Worm (Caenorhabditis elegans) whole organism, L2 larva: ENCODE results near the gene T14A8.2.
A peak's percentile ranks its signal among the peaks of the same experiment; 100 is the strongest.

Experiments
- C34F6.9 ChIP-seq: fragments of 150-350 bp; optimal IDR thresholded peaks from 2 replicates; lab custom pipeline; 2014; ENCODE audit warnings: missing biosample characterization, missing genetic modification characterization
- F13H6.1 ChIP-seq: sonication (generic microtip); optimal IDR thresholded peaks from 2 replicates; lab custom pipeline; 2016; ENCODE audit warnings: missing genetic modification characterization, missing compliant biosample characterization
- R02D3.7 ChIP-seq: fragments of 150-350 bp; optimal IDR thresholded peaks from 2 replicates; lab custom pipeline; 2014; ENCODE audit warnings: missing biosample characterization, missing genetic modification characterization
- Y55F3AM.14 ChIP-seq: fragments of 200-800 bp; sonication (Bioruptor generic); optimal IDR thresholded peaks from 2 replicates; lab custom pipeline; 2018; ENCODE audit warnings: mild to moderate bottlenecking, missing genetic modification characterization, missing compliant biosample characterization
- ZK546.5 ChIP-seq: sonication (generic microtip); optimal IDR thresholded peaks from 2 replicates; lab custom pipeline; 2017; ENCODE audit warnings: missing biosample characterization, missing genetic modification characterization
- alr-1 ChIP-seq: fragments of 150-350 bp; optimal IDR thresholded peaks from 2 replicates; lab custom pipeline; 2014; ENCODE audit warnings: missing biosample characterization, missing genetic modification characterization
- ama-1 ChIP-seq: fragments of 150-350 bp; optimal IDR thresholded peaks from 2 replicates; lab custom pipeline; 2018; ENCODE audit warnings: inconsistent platforms
- blmp-1 ChIP-seq: sonication (generic microtip); optimal IDR thresholded peaks from 2 replicates; lab custom pipeline; 2017; ENCODE audit warnings: missing genetic modification characterization, mild to moderate bottlenecking, missing compliant biosample characterization, antibody characterized with exemption, moderate library complexity; ENCODE audit not compliant: insufficient read depth
- ceh-16 ChIP-seq: fragments of 150-350 bp; optimal IDR thresholded peaks from 2 replicates; lab custom pipeline; 2014; ENCODE audit warnings: missing biosample characterization, missing genetic modification characterization
- ceh-82 ChIP-seq: fragments of 150-350 bp; optimal IDR thresholded peaks from 2 replicates; lab custom pipeline; 2014; ENCODE audit warnings: missing biosample characterization, missing genetic modification characterization
- crh-2 ChIP-seq: sonication (generic microtip); optimal IDR thresholded peaks from 2 replicates; lab custom pipeline; 2017; ENCODE audit warnings: missing biosample characterization, missing genetic modification characterization
- dmd-4 ChIP-seq: sonication (generic microtip); optimal IDR thresholded peaks from 2 replicates; lab custom pipeline; 2017; ENCODE audit warnings: missing biosample characterization, missing genetic modification characterization
- egl-27 ChIP-seq: sonication (generic microtip); optimal IDR thresholded peaks from 3 replicates; lab custom pipeline; 2017; ENCODE audit warnings: missing biosample characterization, missing genetic modification reagents, missing genetic modification characterization
- elt-1 ChIP-seq: fragments of 150-350 bp; optimal IDR thresholded peaks from 2 replicates; lab custom pipeline; 2014; ENCODE audit warnings: missing biosample characterization, missing genetic modification characterization
- elt-3 ChIP-seq: sonication (generic microtip); optimal IDR thresholded peaks from 2 replicates; lab custom pipeline; 2017; ENCODE audit warnings: missing biosample characterization, missing genetic modification characterization
- fos-1 ChIP-seq: fragments of 150-350 bp; optimal IDR thresholded peaks from 2 replicates; lab custom pipeline; 2014; ENCODE audit warnings: missing biosample characterization, missing genetic modification characterization
- gmeb-1 ChIP-seq: fragments of 150-350 bp; optimal IDR thresholded peaks from 2 replicates; lab custom pipeline; 2014; ENCODE audit warnings: missing biosample characterization, missing genetic modification characterization
- lin-11 ChIP-seq: fragments of 150-350 bp; sonication (generic microtip); optimal IDR thresholded peaks from 2 replicates; lab custom pipeline; 2014; ENCODE audit warnings: missing biosample characterization, missing genetic modification characterization, inconsistent platforms, mixed read lengths
- lin-13 ChIP-seq: fragments of 150-350 bp; optimal IDR thresholded peaks from 2 replicates; lab custom pipeline; 2014; ENCODE audit warnings: missing biosample characterization, missing genetic modification reagents, missing genetic modification characterization
- lin-39 ChIP-seq: fragments of 150-350 bp; optimal IDR thresholded peaks from 2 replicates; lab custom pipeline; 2014; ENCODE audit warnings: missing biosample characterization, missing genetic modification reagents, missing genetic modification characterization
- lsy-2 ChIP-seq, 2 experiments: fragments of 150-350 bp in 1 of 2; sonication (generic microtip) in 1 of 2; optimal IDR thresholded peaks; 2 replicates each; lab custom pipeline; 2014 to 2017; ENCODE audit warnings: missing biosample characterization in 2 of 2, missing genetic modification characterization in 2 of 2
- mab-5 ChIP-seq: fragments of 150-350 bp; optimal IDR thresholded peaks from 2 replicates; lab custom pipeline; 2014; ENCODE audit warnings: missing biosample characterization, missing genetic modification characterization
- mdl-1 ChIP-seq, 2 experiments: fragments of 150-350 bp in 1 of 2; sonication (generic microtip) in 1 of 2; optimal IDR thresholded peaks; 2 replicates each; lab custom pipeline; 2017; ENCODE audit warnings: missing biosample characterization in 2 of 2, missing genetic modification characterization in 2 of 2
- nhr-10 ChIP-seq: sonication (generic microtip); optimal IDR thresholded peaks from 2 replicates; lab custom pipeline; 2017; ENCODE audit warnings: missing biosample characterization, missing genetic modification characterization
- nhr-11 ChIP-seq: fragments of 150-350 bp; optimal IDR thresholded peaks from 2 replicates; lab custom pipeline; 2014; ENCODE audit warnings: missing biosample characterization, missing genetic modification characterization
- nhr-12 ChIP-seq: fragments of 150-350 bp; optimal IDR thresholded peaks from 2 replicates; lab custom pipeline; 2014; ENCODE audit warnings: missing biosample characterization, missing genetic modification characterization
- nhr-129 ChIP-seq: fragments of 150-350 bp; optimal IDR thresholded peaks from 2 replicates; lab custom pipeline; 2014; ENCODE audit warnings: missing biosample characterization, missing genetic modification characterization
- nhr-21 ChIP-seq: fragments of 150-350 bp; optimal IDR thresholded peaks from 2 replicates; lab custom pipeline; 2014; ENCODE audit warnings: missing biosample characterization, missing genetic modification characterization
- nhr-23 ChIP-seq: fragments of 150-350 bp; optimal IDR thresholded peaks from 2 replicates; lab custom pipeline; 2014; ENCODE audit warnings: missing biosample characterization, missing genetic modification reagents, missing genetic modification characterization
- nhr-237 ChIP-seq: fragments of 150-350 bp; optimal IDR thresholded peaks from 2 replicates; lab custom pipeline; 2014; ENCODE audit warnings: missing biosample characterization, missing genetic modification characterization
- nhr-25 ChIP-seq: fragments of 150-350 bp; sonication (generic microtip); optimal IDR thresholded peaks from 3 replicates; lab custom pipeline; 2014; ENCODE audit warnings: missing biosample characterization, missing genetic modification characterization
- nhr-6 ChIP-seq: fragments of 150-350 bp; optimal IDR thresholded peaks from 2 replicates; lab custom pipeline; 2014; ENCODE audit warnings: missing biosample characterization, missing genetic modification characterization
- nhr-77 ChIP-seq: fragments of 150-350 bp; optimal IDR thresholded peaks from 2 replicates; lab custom pipeline; 2014; ENCODE audit warnings: missing biosample characterization, missing genetic modification characterization
- peb-1 ChIP-seq: fragments of 150-350 bp; optimal IDR thresholded peaks from 2 replicates; lab custom pipeline; 2014; ENCODE audit warnings: missing biosample characterization, missing genetic modification characterization
- sem-4 ChIP-seq: fragments of 150-350 bp; optimal IDR thresholded peaks from 2 replicates; lab custom pipeline; 2014; ENCODE audit warnings: missing biosample characterization, missing genetic modification reagents, missing genetic modification characterization
- skn-1 ChIP-seq: sonication (generic microtip); optimal IDR thresholded peaks from 2 replicates; lab custom pipeline; 2017; ENCODE audit warnings: missing biosample characterization, missing genetic modification characterization
- sma-3 ChIP-seq: sonication (generic microtip); optimal IDR thresholded peaks from 2 replicates; lab custom pipeline; 2016; ENCODE audit warnings: missing genetic modification reagents, missing genetic modification characterization, missing compliant biosample characterization
- sma-9 ChIP-seq, 2 experiments: fragments of 150-350 bp in 1 of 2; sonication (generic microtip) in 1 of 2; optimal IDR thresholded peaks; 2 replicates each; lab custom pipeline; 2014 to 2016; ENCODE audit warnings: missing genetic modification characterization in 2 of 2, mild to moderate bottlenecking in 1 of 2, missing biosample characterization in 1 of 2, missing compliant biosample characterization in 1 of 2, missing genetic modification reagents in 1 of 2, moderate library complexity in 1 of 2
- snpc-4 ChIP-seq: fragments of 150-350 bp; optimal IDR thresholded peaks from 2 replicates; lab custom pipeline; 2014; ENCODE audit warnings: missing biosample characterization, missing genetic modification characterization
- unc-39 ChIP-seq: fragments of 150-350 bp; optimal IDR thresholded peaks from 2 replicates; lab custom pipeline; 2014; ENCODE audit warnings: missing biosample characterization, missing genetic modification characterization
- unc-55 ChIP-seq: fragments of 150-350 bp; sonication (generic microtip); optimal IDR thresholded peaks from 3 replicates; lab custom pipeline; 2014; ENCODE audit warnings: missing biosample characterization, missing genetic modification reagents, missing genetic modification characterization
- unc-62 ChIP-seq: fragments of 150-350 bp; optimal IDR thresholded peaks from 2 replicates; lab custom pipeline; 2014; ENCODE audit warnings: missing biosample characterization, missing genetic modification reagents, missing genetic modification characterization
- zag-1 ChIP-seq: fragments of 150-350 bp; optimal IDR thresholded peaks from 2 replicates; lab custom pipeline; 2014; ENCODE audit warnings: missing biosample characterization, missing genetic modification characterization
- ztf-1 ChIP-seq: fragments of 200-800 bp; sonication (Bioruptor generic); conservative IDR thresholded peaks from 2 replicates; pipeline ENCODE4 v1.3.6; 2022; ENCODE audit warnings: missing genetic modification characterization, missing compliant biosample characterization
- ztf-11 ChIP-seq: sonication (generic microtip); optimal IDR thresholded peaks from 2 replicates; lab custom pipeline; 2017; ENCODE audit warnings: missing biosample characterization, missing genetic modification characterization
- ztf-4 ChIP-seq: fragments of 150-350 bp; optimal IDR thresholded peaks from 2 replicates; lab custom pipeline; 2014; ENCODE audit warnings: missing biosample characterization, missing genetic modification characterization

T14A8.2 gene

DNA sequence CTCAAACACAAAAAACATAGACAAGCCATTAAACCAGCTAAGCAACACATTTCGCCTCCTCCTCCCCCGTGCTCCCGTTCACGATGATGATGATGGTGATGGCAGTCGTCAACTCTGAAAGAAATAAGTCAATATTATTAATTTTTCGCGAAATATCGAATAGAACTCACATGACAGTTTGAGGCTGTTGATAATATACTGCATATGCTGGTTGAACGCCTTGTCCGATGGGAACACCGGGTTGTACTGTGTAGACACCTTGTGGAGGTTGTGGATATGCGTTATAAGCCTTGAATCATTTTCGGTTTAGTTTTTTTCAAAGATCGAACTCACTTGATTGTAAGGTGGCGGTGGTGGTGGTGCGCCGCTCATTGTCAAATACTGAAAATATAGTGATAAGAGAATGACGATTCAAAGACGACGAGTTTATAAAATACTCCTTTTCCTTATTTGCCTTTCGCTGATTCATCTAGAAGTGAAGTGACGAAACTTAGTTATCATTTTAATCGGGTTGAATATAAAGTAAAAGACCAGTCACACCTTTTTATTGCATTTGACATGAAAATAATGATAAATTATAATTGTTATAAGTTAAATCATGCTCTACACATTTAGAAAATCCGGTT is 30.5 kb downstream of the T14A8.2 start, which contains the start of gene C33H5.13:
TSS of gene C33H5.13 (minus strand) at position 443 of the 626 bp plus-strand sequence.
- TF ChIP-seq blmp-1 (no peak), ceh-16 (tag; lab: Kevin White, UChicago) (no peak), dmd-4 (no peak), skn-1 (tag; lab: Kevin White, UChicago) (peak; percentile 35), lsy-2 (tag; optimal IDR thresholded peaks at IDR 0.05; lab: Kevin White, UChicago) (no peak), nhr-10 (tag; lab: Kevin White, UChicago) (no peak), elt-3 (tag; lab: Kevin White, UChicago) (no peak), nhr-23 (tag; lab: Kevin White, UChicago) (no peak), R02D3.7 (no peak), nhr-12 (tag; lab: Kevin White, UChicago) (no peak), nhr-129 (tag; lab: Kevin White, UChicago) (peak; percentile 7), crh-2 (tag; lab: Kevin White, UChicago) (peak; percentile 32), alr-1 (tag; lab: Kevin White, UChicago) (no peak), sma-9 (GFP tag; optimal IDR thresholded peaks at IDR 0.05; lab: Kevin White, UChicago) (peak; percentile 13), sma-9 (tag; optimal IDR thresholded peaks at IDR 0.05; lab: Kevin White, UChicago) (no peak), nhr-25 (tag; lab: Kevin White, UChicago) (no peak), zag-1 (tag; lab: Kevin White, UChicago) (no peak), elt-1 (no peak), unc-39 (no peak), ama-1 (lab: Kevin White, UChicago) (no peak), egl-27 (tag; lab: Kevin White, UChicago) (no peak), mdl-1 (tag; optimal IDR thresholded peaks at IDR 0.05; lab: Kevin White, UChicago) (no peak), fos-1 (tag; lab: Kevin White, UChicago) (peak; percentile 97), nhr-21 (no peak), C34F6.9 (no peak), Y55F3AM.14 (no peak), unc-55 (GFP tag; lab: Kevin White, UChicago) (no peak), nhr-11 (tag; lab: Kevin White, UChicago) (no peak), peb-1 (tag; lab: Kevin White, UChicago) (no peak)

DNA sequence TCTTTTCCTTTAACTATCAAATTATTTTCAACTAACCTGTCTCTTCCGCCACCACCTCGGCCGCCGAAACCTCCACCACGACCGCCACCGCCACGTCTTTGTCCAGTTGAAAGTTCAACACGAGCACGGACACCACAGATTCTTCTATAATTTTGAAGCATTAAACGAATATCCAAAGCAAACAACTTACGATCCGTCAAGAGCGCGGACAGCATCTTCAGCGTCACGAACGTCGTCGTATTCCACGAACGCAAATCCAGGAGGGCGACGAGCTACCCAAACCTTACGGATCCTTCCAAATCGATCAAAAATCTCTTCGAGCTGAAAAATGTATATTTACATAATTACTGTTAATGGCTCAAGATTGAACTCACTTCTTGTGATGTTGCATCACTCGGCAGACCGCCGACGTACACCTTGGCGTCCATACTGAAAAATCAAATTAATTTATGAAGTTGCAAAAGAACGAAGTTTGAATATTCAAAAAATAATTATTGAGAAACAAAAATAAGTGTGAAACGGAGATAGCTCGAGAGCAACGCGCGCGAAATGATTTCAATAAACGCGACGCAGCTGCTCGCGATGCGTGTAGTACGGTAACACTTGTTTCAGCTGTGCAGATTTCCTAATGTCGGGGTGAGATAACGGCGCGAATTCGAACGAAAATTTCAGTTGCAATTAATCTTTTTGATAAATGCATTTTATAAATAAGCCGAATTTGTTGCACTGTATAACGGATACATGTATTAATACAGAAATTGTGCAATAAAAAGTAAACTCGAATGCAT is 31.4 kb downstream of the T14A8.2 start, which contains the start of gene rsp-6:
TSS of gene rsp-6 (minus strand) at position 429 of the 788 bp plus-strand sequence.
- TF ChIP-seq lin-39 (tag; lab: Kevin White, UChicago) (peak; percentile 55), elt-3 (tag; lab: Kevin White, UChicago) (no peak), sma-3 (GFP tag; lab: Kevin White, UChicago) (peak; percentile 82), nhr-77 (tag; lab: Kevin White, UChicago) (no peak), R02D3.7 (peak; percentile 4), nhr-12 (tag; lab: Kevin White, UChicago) (no peak), unc-55 (GFP tag; lab: Kevin White, UChicago) (peak; percentile 97), ceh-16 (tag; lab: Kevin White, UChicago) (peak; percentile 65), Y55F3AM.14 (no peak), lin-11 (tag; lab: Kevin White, UChicago) (peak; percentile 94), zag-1 (tag; lab: Kevin White, UChicago) (peak; percentile 36), lin-13 (GFP tag; lab: Kevin White, UChicago) (peak; percentile 93), nhr-237 (tag; lab: Kevin White, UChicago) (no peak), sem-4 (tag; lab: Kevin White, UChicago) (peak; percentile 48), unc-62 (no peak), ztf-1 (GFP tag; lab: Robert Waterston, UW) (no peak), egl-27 (tag; lab: Kevin White, UChicago) (peak; percentile 18), nhr-25 (tag; lab: Kevin White, UChicago) (peak; percentile 71), ZK546.5 (peak; percentile 66), snpc-4 (tag; lab: Kevin White, UChicago) (peak; percentile 71), nhr-11 (tag; lab: Kevin White, UChicago) (no peak), skn-1 (tag; lab: Kevin White, UChicago) (peak; percentile 66), C34F6.9 (peak; percentile 90), mdl-1 (tag; optimal IDR thresholded peaks at IDR 0.05; lab: Kevin White, UChicago) (peak in 1 of 2 experiments; percentile 62), nhr-21 (peak; percentile 67), ceh-82 (tag; lab: Kevin White, UChicago) (peak; percentile 59), ama-1 (lab: Kevin White, UChicago) (peak; percentile 67), blmp-1 (peak; percentile 14), ztf-11 (tag; lab: Kevin White, UChicago) (no peak), ztf-4 (tag; lab: Kevin White, UChicago) (peak; percentile 86), F13H6.1 (tag; lab: Kevin White, UChicago) (peak; percentile 76), nhr-23 (tag; lab: Kevin White, UChicago) (no peak), alr-1 (tag; lab: Kevin White, UChicago) (peak; percentile 80), peb-1 (tag; lab: Kevin White, UChicago) (no peak), dmd-4 (no peak), fos-1 (tag; lab: Kevin White, UChicago) (peak; percentile 39), gmeb-1 (tag; lab: Kevin White, UChicago) (peak; percentile 88), mab-5 (tag; lab: Kevin White, UChicago) (peak; percentile 88), elt-1 (no peak), nhr-6 (tag; lab: Kevin White, UChicago) (peak; percentile 64)
